Fruit fly (Drosophila melanogaster): Measurements from ENCODE around the gene Ltn1.

Ltn1 gene

dm6 chr3L:19555906-19556457 lies 3.9 kb upstream of the Ltn1 start:
- TF ChIP-seq Sin3A (optimal IDR thresholded peaks at IDR 0.05) (no peak), insv (optimal IDR thresholded peaks at IDR 0.05) (no peak), ttk (optimal IDR thresholded peaks at IDR 0.05) (no peak), psq (optimal IDR thresholded peaks at IDR 0.05) (no peak), h (optimal IDR thresholded peaks at IDR 0.05) (no peak), Myc (optimal IDR thresholded peaks at IDR 0.05) (no peak)

dm6 chr3L:19544810-19545209 lies 7.3 kb downstream of the Ltn1 start, which contains the start of the genes CG46435 and Rcd7:
Gene CG46435 (plus strand): TSS chr3L:19545110.
Gene Rcd7 (plus strand): TSS chr3L:19545110.
- no peak for TF ChIP-seq Myc (optimal IDR thresholded peaks at IDR 0.05)
- no peak for TF ChIP-seq Sin3A (optimal IDR thresholded peaks at IDR 0.05)
- no peak for TF ChIP-seq insv (optimal IDR thresholded peaks at IDR 0.05)
- TF ChIP-seq ttk (optimal IDR thresholded peaks at IDR 0.05), result no peak
- no peak for TF ChIP-seq psq (optimal IDR thresholded peaks at IDR 0.05)
- no peak for TF ChIP-seq h (optimal IDR thresholded peaks at IDR 0.05)

dm6 chr3L:19544105-19544504 lies 8.0 kb downstream of the Ltn1 start, which contains the start of the genes CG46434 and Dred:
Gene CG46434 (minus strand): TSS chr3L:19544205.
Gene Dred (minus strand): TSS chr3L:19544205.
- TF ChIP-seq h (optimal IDR thresholded peaks at IDR 0.05), result no peak

- TF ChIP-seq Sin3A (optimal IDR thresholded peaks at IDR 0.05), result no peak
These were observed 19.6 kb downstream of the Ltn1 start, which contains the start of gene Cpr76Bd for dm6 chr3L:19532443-19532842. Gene Cpr76Bd (plus strand): TSS chr3L:19532743.

- TF ChIP-seq insv (optimal IDR thresholded peaks at IDR 0.05) (no peak), Myc (optimal IDR thresholded peaks at IDR 0.05) (no peak), Sin3A (optimal IDR thresholded peaks at IDR 0.05) (no peak), psq (optimal IDR thresholded peaks at IDR 0.05) (no peak), h (optimal IDR thresholded peaks at IDR 0.05) (no peak)
These were observed 23.5 kb downstream of the Ltn1 start for dm6 chr3L:19528547-19528946.

dm6 chr3L:19525736-19526135 lies 26.4 kb downstream of the Ltn1 start:
- TF ChIP-seq Sin3A (optimal IDR thresholded peaks at IDR 0.05), result no peak
- TF ChIP-seq psq (optimal IDR thresholded peaks at IDR 0.05), result no peak
- no peak for TF ChIP-seq h (optimal IDR thresholded peaks at IDR 0.05)
- no peak for TF ChIP-seq Myc (optimal IDR thresholded peaks at IDR 0.05)
- no peak for TF ChIP-seq ttk (optimal IDR thresholded peaks at IDR 0.05)
- no peak for TF ChIP-seq insv (optimal IDR thresholded peaks at IDR 0.05)

- TF ChIP-seq psq (optimal IDR thresholded peaks at IDR 0.05) (no peak), Myc (optimal IDR thresholded peaks at IDR 0.05) (no peak), insv (optimal IDR thresholded peaks at IDR 0.05) (no peak), Sin3A (optimal IDR thresholded peaks at IDR 0.05) (no peak), ttk (optimal IDR thresholded peaks at IDR 0.05) (no peak), h (optimal IDR thresholded peaks at IDR 0.05) (no peak)
These were observed 27.4 kb downstream of the Ltn1 start for dm6 chr3L:19524690-19525089.

- TF ChIP-seq h (optimal IDR thresholded peaks at IDR 0.05) (no peak), ttk (optimal IDR thresholded peaks at IDR 0.05) (no peak), Sin3A (optimal IDR thresholded peaks at IDR 0.05) (no peak), insv (optimal IDR thresholded peaks at IDR 0.05) (no peak), Myc (optimal IDR thresholded peaks at IDR 0.05) (no peak), psq (optimal IDR thresholded peaks at IDR 0.05) (no peak)
These were observed 31.0 kb downstream of the Ltn1 start for dm6 chr3L:19521093-19521492.

- no peak for TF ChIP-seq ttk (optimal IDR thresholded peaks at IDR 0.05)
- no peak for TF ChIP-seq insv (optimal IDR thresholded peaks at IDR 0.05)
- TF ChIP-seq psq (optimal IDR thresholded peaks at IDR 0.05), result no peak
- TF ChIP-seq Sin3A (optimal IDR thresholded peaks at IDR 0.05), result no peak
- TF ChIP-seq Myc (optimal IDR thresholded peaks at IDR 0.05), result no peak
- no peak for TF ChIP-seq h (optimal IDR thresholded peaks at IDR 0.05)
These were observed 31.4 kb downstream of the Ltn1 start, which contains the start of gene Cpr76Bc for dm6 chr3L:19520645-19521044. Gene Cpr76Bc (plus strand): TSS chr3L:19520945.

- TF ChIP-seq h (optimal IDR thresholded peaks at IDR 0.05), result no peak
- TF ChIP-seq ttk (optimal IDR thresholded peaks at IDR 0.05), result no peak
- TF ChIP-seq Myc (optimal IDR thresholded peaks at IDR 0.05), result no peak
- no peak for TF ChIP-seq insv (optimal IDR thresholded peaks at IDR 0.05)
- no peak for TF ChIP-seq psq (optimal IDR thresholded peaks at IDR 0.05)
- no peak for TF ChIP-seq Sin3A (optimal IDR thresholded peaks at IDR 0.05)
These were observed 32.7 kb downstream of the Ltn1 start, which contains the start of gene Cpr76Bb for dm6 chr3L:19519349-19519748. Gene Cpr76Bb (plus strand): TSS chr3L:19519649.

dm6 chr3L:19518232-19518631 lies 33.9 kb downstream of the Ltn1 start, which contains the start of gene Cpr76Ba:
Gene Cpr76Ba (minus strand): TSS chr3L:19518332.
- TF ChIP-seq Myc (optimal IDR thresholded peaks at IDR 0.05) (no peak), Sin3A (optimal IDR thresholded peaks at IDR 0.05) (no peak), ttk (optimal IDR thresholded peaks at IDR 0.05) (no peak), h (optimal IDR thresholded peaks at IDR 0.05) (no peak), psq (optimal IDR thresholded peaks at IDR 0.05) (no peak), insv (optimal IDR thresholded peaks at IDR 0.05) (no peak)

- TF ChIP-seq Sin3A (optimal IDR thresholded peaks at IDR 0.05) (no peak), ttk (optimal IDR thresholded peaks at IDR 0.05) (no peak), psq (optimal IDR thresholded peaks at IDR 0.05) (no peak), Myc (optimal IDR thresholded peaks at IDR 0.05) (no peak), h (optimal IDR thresholded peaks at IDR 0.05) (no peak), insv (optimal IDR thresholded peaks at IDR 0.05) (no peak)
These were observed 35.5 kb downstream of the Ltn1 start for dm6 chr3L:19516547-19516946.

- TF ChIP-seq Sin3A (optimal IDR thresholded peaks at IDR 0.05), result no peak
- no peak for TF ChIP-seq Myc (optimal IDR thresholded peaks at IDR 0.05)
- TF ChIP-seq insv (optimal IDR thresholded peaks at IDR 0.05), result no peak
- no peak for TF ChIP-seq h (optimal IDR thresholded peaks at IDR 0.05)
These were observed 39.4 kb downstream of the Ltn1 start for dm6 chr3L:19512672-19513071.
